Worm (Caenorhabditis elegans) whole organism, L1 larva: ENCODE measurements around the gene C17H11.6.

Source experiments
- C04F5.9 ChIP-seq: sonication (generic microtip); optimal IDR thresholded peaks from 2 replicates; lab custom pipeline; 2016; ENCODE audit warnings: missing genetic modification characterization, missing compliant biosample characterization
- C16A3.4 ChIP-seq: fragments of 150-350 bp; optimal IDR thresholded peaks from 2 replicates; lab custom pipeline; 2014; ENCODE audit warnings: missing biosample characterization, missing genetic modification characterization
- C34B4.2 ChIP-seq: sonication (generic microtip); optimal IDR thresholded peaks from 2 replicates; lab custom pipeline; 2017; ENCODE audit warnings: mild to moderate bottlenecking, missing genetic modification characterization, missing compliant biosample characterization
- Y116A8C.19 ChIP-seq: sonication (generic microtip); optimal IDR thresholded peaks from 2 replicates; lab custom pipeline; 2016; ENCODE audit warnings: missing compliant biosample characterization, missing genetic modification characterization, borderline replicate concordance
- alr-1 ChIP-seq: fragments of 200-800 bp; sonication (Bioruptor generic); optimal IDR thresholded peaks from 2 replicates; lab custom pipeline; 2018; ENCODE audit warnings: borderline replicate concordance, mild to moderate bottlenecking, missing genetic modification characterization, missing compliant biosample characterization
- aly-2 ChIP-seq: fragments of 150-350 bp; optimal IDR thresholded peaks from 2 replicates; lab custom pipeline; 2014; ENCODE audit warnings: missing biosample characterization, missing genetic modification characterization
- blmp-1 ChIP-seq: fragments of 150-350 bp; optimal IDR thresholded peaks from 2 replicates; lab custom pipeline; 2014; ENCODE audit warnings: missing biosample characterization, missing genetic modification characterization
- ceh-63 ChIP-seq: fragments of 200-800 bp; sonication (Bioruptor generic); optimal IDR thresholded peaks from 2 replicates; lab custom pipeline; 2018; ENCODE audit warnings: mild to moderate bottlenecking, missing genetic modification characterization, missing compliant biosample characterization
- ceh-8 ChIP-seq: fragments of 200-800 bp; sonication (Bioruptor generic); optimal IDR thresholded peaks from 2 replicates; lab custom pipeline; 2018; ENCODE audit warnings: mild to moderate bottlenecking, missing genetic modification characterization, moderate library complexity, missing compliant biosample characterization
- ceh-82 ChIP-seq, 3 experiments: fragments of 150-350 bp in 1 of 3; sonication (generic microtip) in 2 of 3; optimal IDR thresholded peaks; 2 replicates each; lab custom pipeline; 2014 to 2017; ENCODE audit warnings: missing biosample characterization in 3 of 3, missing genetic modification characterization in 3 of 3
- ceh-88 ChIP-seq: fragments of 200-800 bp; sonication (Bioruptor generic); IDR thresholded peaks from 2 replicates; pipeline ENCODE4 v1.3.6; 2022; ENCODE audit warnings: missing genetic modification characterization, missing compliant biosample characterization
- efl-3 ChIP-seq: fragments of 200-800 bp; sonication (Bioruptor generic); optimal IDR thresholded peaks from 2 replicates; lab custom pipeline; 2018; ENCODE audit warnings: mild to moderate bottlenecking, missing genetic modification characterization, missing compliant biosample characterization
- egl-27 ChIP-seq, 2 experiments: fragments of 150-350 bp in 1 of 2; sonication (generic microtip); optimal IDR thresholded peaks; 3 replicates each; lab custom pipeline; 2017 to 2018; ENCODE audit warnings: missing biosample characterization in 2 of 2, missing genetic modification characterization in 2 of 2, missing genetic modification reagents in 2 of 2
- elt-3 ChIP-seq, 6 experiments: fragments of 150-350 bp in 1 of 6; sonication (generic microtip); optimal IDR thresholded peaks; 2 replicates each; lab custom pipeline; 2017 to 2018; ENCODE audit warnings: missing biosample characterization in 6 of 6, missing genetic modification characterization in 6 of 6, inconsistent platforms in 1 of 6
- ets-5 ChIP-seq: fragments of 200-800 bp; sonication (Bioruptor generic); IDR thresholded peaks from 2 replicates; pipeline ENCODE4 v1.3.6; 2022; ENCODE audit warnings: missing genetic modification characterization, missing compliant biosample characterization
- fkh-4 ChIP-seq: sonication (generic microtip); optimal IDR thresholded peaks from 2 replicates; lab custom pipeline; 2016; ENCODE audit warnings: missing compliant biosample characterization, missing genetic modification characterization, borderline replicate concordance
- hlh-17 ChIP-seq: fragments of 200-800 bp; sonication (Bioruptor generic); optimal IDR thresholded peaks from 2 replicates; lab custom pipeline; 2018; ENCODE audit warnings: missing genetic modification characterization, mild to moderate bottlenecking, missing compliant biosample characterization, moderate library complexity, borderline replicate concordance
- hlh-4 ChIP-seq: sonication (generic microtip); optimal IDR thresholded peaks from 2 replicates; lab custom pipeline; 2016; ENCODE audit warnings: mild to moderate bottlenecking, missing genetic modification characterization, missing compliant biosample characterization
- hpl-2 ChIP-seq: fragments of 150-350 bp; optimal IDR thresholded peaks from 2 replicates; lab custom pipeline; 2014; ENCODE audit warnings: missing biosample characterization, missing genetic modification reagents, missing genetic modification characterization
- jun-1 ChIP-seq: fragments of 150-350 bp; optimal IDR thresholded peaks from 2 replicates; lab custom pipeline; 2014; ENCODE audit warnings: missing biosample characterization, missing genetic modification reagents, missing genetic modification characterization
- lin-15B ChIP-seq: fragments of 150-350 bp; sonication (generic microtip); optimal IDR thresholded peaks from 3 replicates; lab custom pipeline; 2014; ENCODE audit warnings: missing biosample characterization, missing genetic modification characterization
- lin-35 ChIP-seq, 2 experiments: fragments of 150-350 bp; optimal IDR thresholded peaks; 2 replicates each; lab custom pipeline; 2014; ENCODE audit warnings: missing biosample characterization in 2 of 2, missing genetic modification characterization in 2 of 2, missing genetic modification reagents in 2 of 2
- lsy-2 ChIP-seq, 2 experiments: fragments of 150-350 bp; optimal IDR thresholded peaks; 2 replicates each; lab custom pipeline; 2014; ENCODE audit warnings: missing biosample characterization in 2 of 2, missing genetic modification characterization in 2 of 2
- mdl-1 ChIP-seq, 2 experiments: fragments of 150-350 bp; optimal IDR thresholded peaks; 2 replicates each; lab custom pipeline; 2014 to 2017; ENCODE audit warnings: missing biosample characterization in 2 of 2, missing genetic modification characterization in 2 of 2, inconsistent platforms in 1 of 2
- mep-1 ChIP-seq: fragments of 150-350 bp; optimal IDR thresholded peaks from 2 replicates; lab custom pipeline; 2014; ENCODE audit warnings: missing biosample characterization, missing genetic modification characterization
- nhr-12 ChIP-seq: sonication (generic microtip); optimal IDR thresholded peaks from 2 replicates; lab custom pipeline; 2017; ENCODE audit warnings: missing biosample characterization, missing genetic modification characterization
- nhr-28 ChIP-seq: fragments of 150-350 bp; optimal IDR thresholded peaks from 2 replicates; lab custom pipeline; 2014; ENCODE audit warnings: missing biosample characterization, missing genetic modification characterization
- nhr-47 ChIP-seq: sonication (generic microtip); optimal IDR thresholded peaks from 2 replicates; lab custom pipeline; 2016; ENCODE audit warnings: mild to moderate bottlenecking, missing genetic modification characterization, moderate library complexity, missing compliant biosample characterization
- nhr-71 ChIP-seq: sonication (generic microtip); optimal IDR thresholded peaks from 2 replicates; lab custom pipeline; 2016; ENCODE audit warnings: mild to moderate bottlenecking, missing genetic modification characterization, moderate library complexity, missing compliant biosample characterization
- nhr-77 ChIP-seq: fragments of 150-350 bp; optimal IDR thresholded peaks from 2 replicates; lab custom pipeline; 2014; ENCODE audit warnings: missing biosample characterization, missing genetic modification characterization
- nhr-90 ChIP-seq: sonication (generic microtip); optimal IDR thresholded peaks from 2 replicates; lab custom pipeline; 2016; ENCODE audit warnings: mild to moderate bottlenecking, missing genetic modification characterization, missing compliant biosample characterization; ENCODE audit not compliant: poor library complexity
- rnt-1 ChIP-seq: sonication (generic microtip); optimal IDR thresholded peaks from 2 replicates; lab custom pipeline; 2016; ENCODE audit warnings: mild to moderate bottlenecking, missing genetic modification characterization, moderate library complexity, missing compliant biosample characterization
- skn-1 ChIP-seq: fragments of 150-350 bp; optimal IDR thresholded peaks from 2 replicates; lab custom pipeline; 2014; ENCODE audit warnings: missing biosample characterization, missing genetic modification characterization
- sptf-1 ChIP-seq: fragments of 150-350 bp; optimal IDR thresholded peaks from 2 replicates; lab custom pipeline; 2014; ENCODE audit warnings: missing biosample characterization, missing genetic modification characterization
- sup-37 ChIP-seq: fragments of 200-800 bp; sonication (Bioruptor generic); optimal IDR thresholded peaks from 2 replicates; lab custom pipeline; 2018; ENCODE audit warnings: mild to moderate bottlenecking, missing genetic modification characterization, missing compliant biosample characterization
- swsn-7 ChIP-seq: sonication (generic microtip); optimal IDR thresholded peaks from 2 replicates; lab custom pipeline; 2016; ENCODE audit warnings: missing genetic modification characterization, missing compliant biosample characterization
- tbx-2 ChIP-seq: sonication (generic microtip); optimal IDR thresholded peaks from 2 replicates; lab custom pipeline; 2016; ENCODE audit warnings: missing genetic modification characterization, missing compliant biosample characterization
- unc-30 ChIP-seq: sonication (generic microtip); optimal IDR thresholded peaks from 2 replicates; lab custom pipeline; 2017; ENCODE audit warnings: missing biosample characterization, missing genetic modification characterization
- unc-62 ChIP-seq: fragments of 150-350 bp; optimal IDR thresholded peaks from 2 replicates; lab custom pipeline; 2014; ENCODE audit warnings: missing biosample characterization, missing genetic modification reagents, missing genetic modification characterization
- unc-86 ChIP-seq: sonication (generic microtip); optimal IDR thresholded peaks from 2 replicates; lab custom pipeline; 2016; ENCODE audit warnings: missing genetic modification characterization, missing compliant biosample characterization
- unc-98 ChIP-seq: fragments of 200-800 bp; sonication (Bioruptor generic); IDR thresholded peaks from 2 replicates; pipeline ENCODE4 v1.3.6; 2022; ENCODE audit warnings: missing genetic modification characterization, missing compliant biosample characterization
- ztf-4 ChIP-seq: fragments of 150-350 bp; optimal IDR thresholded peaks from 2 replicates; lab custom pipeline; 2014; ENCODE audit warnings: missing biosample characterization, missing genetic modification characterization

Gene C17H11.6

DNA sequence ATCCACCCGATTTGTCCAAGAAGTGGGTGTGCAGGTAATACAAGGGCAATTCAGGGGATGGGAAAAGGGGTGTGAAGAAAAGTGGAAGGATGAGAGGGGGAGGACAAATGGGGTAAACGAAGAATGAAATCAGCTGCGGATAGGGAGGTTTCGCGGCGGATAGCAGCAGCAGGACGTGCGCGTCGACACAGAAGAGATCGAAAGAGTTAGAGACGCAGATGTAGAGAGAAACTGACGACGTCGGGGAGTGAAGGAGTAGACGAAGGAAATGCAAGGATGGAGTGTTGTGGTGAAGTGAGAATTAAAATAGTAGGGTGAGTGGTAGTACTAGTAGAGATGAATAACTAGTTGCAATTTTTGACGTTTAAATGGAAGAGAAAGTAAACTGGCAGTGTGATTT lies 48.7 kb upstream of the C17H11.6 start, which contains the start of gene M60.6 (continued):
- TF ChIP-seq mep-1 (tag; lab: Kevin White, UChicago), result peak; percentile 64
- TF ChIP-seq elt-3 (tag; optimal IDR thresholded peaks at IDR 0.05; lab: Kevin White, UChicago), result no peak
- no peak for TF ChIP-seq unc-86
- TF ChIP-seq unc-30 (tag; lab: Kevin White, UChicago), result no peak
- TF ChIP-seq alr-1 (tag; lab: Kevin White, UChicago), result no peak
- no peak for TF ChIP-seq sptf-1
- no peak for TF ChIP-seq C04F5.9 (tag; lab: Kevin White, UChicago)
- peak; percentile 15 for TF ChIP-seq tbx-2 (tag; lab: Kevin White, UChicago)
- no peak for TF ChIP-seq hlh-4
- no peak for TF ChIP-seq sup-37 (GFP tag; lab: Kevin White, UChicago)
- TF ChIP-seq lin-15B (tag; lab: Kevin White, UChicago), result no peak
- TF ChIP-seq egl-27 (tag; optimal IDR thresholded peaks at IDR 0.05; lab: Kevin White, UChicago), result no peak
- no peak for TF ChIP-seq aly-2 (tag; lab: Kevin White, UChicago)
- no peak for TF ChIP-seq ets-5
- TF ChIP-seq Y116A8C.19, result no peak
- no peak for TF ChIP-seq hpl-2 (GFP tag; lab: Kevin White, UChicago)
- peak; percentile 7 for TF ChIP-seq skn-1 (tag; lab: Kevin White, UChicago)
- TF ChIP-seq C16A3.4 (tag; lab: Kevin White, UChicago), result no peak
- no peak for TF ChIP-seq jun-1 (tag; lab: Kevin White, UChicago)
- no peak for TF ChIP-seq unc-62
- peak; percentile 4 to 5 for TF ChIP-seq lin-35 (GFP tag; optimal IDR thresholded peaks at IDR 0.05; lab: Kevin White, UChicago)
- peak in 1 of 2 experiments; percentile 42 for TF ChIP-seq lsy-2 (tag; optimal IDR thresholded peaks at IDR 0.05; lab: Kevin White, UChicago)
- no peak for TF ChIP-seq nhr-12 (tag; lab: Kevin White, UChicago)
- peak; percentile 52 for TF ChIP-seq nhr-71
- TF ChIP-seq ceh-8 (GFP tag; lab: Kevin White, UChicago), result no peak
- no peak for TF ChIP-seq ztf-4
- TF ChIP-seq ceh-88 (GFP tag; lab: Robert Waterston, UW), result no peak
- peak in 1 of 3 experiments; percentile 73 for TF ChIP-seq ceh-82 (tag; optimal IDR thresholded peaks at IDR 0.05; lab: Kevin White, UChicago)
- no peak for TF ChIP-seq nhr-28 (tag; lab: Kevin White, UChicago)
- TF ChIP-seq mdl-1 (tag; optimal IDR thresholded peaks at IDR 0.05; lab: Kevin White, UChicago), result peak in 1 of 2 experiments; percentile 30
- TF ChIP-seq rnt-1 (tag; lab: Kevin White, UChicago), result peak; percentile 7
- no peak for TF ChIP-seq fkh-4 (tag; lab: Kevin White, UChicago)
- TF ChIP-seq nhr-47, result peak; percentile 60
- TF ChIP-seq blmp-1 (tag; lab: Kevin White, UChicago), result peak; percentile 76
- TF ChIP-seq swsn-7 (tag; lab: Kevin White, UChicago), result peak; percentile 49
- no peak for TF ChIP-seq unc-98 (GFP tag; lab: Robert Waterston, UW)
- TF ChIP-seq ceh-63 (GFP tag; lab: Kevin White, UChicago), result no peak

DNA sequence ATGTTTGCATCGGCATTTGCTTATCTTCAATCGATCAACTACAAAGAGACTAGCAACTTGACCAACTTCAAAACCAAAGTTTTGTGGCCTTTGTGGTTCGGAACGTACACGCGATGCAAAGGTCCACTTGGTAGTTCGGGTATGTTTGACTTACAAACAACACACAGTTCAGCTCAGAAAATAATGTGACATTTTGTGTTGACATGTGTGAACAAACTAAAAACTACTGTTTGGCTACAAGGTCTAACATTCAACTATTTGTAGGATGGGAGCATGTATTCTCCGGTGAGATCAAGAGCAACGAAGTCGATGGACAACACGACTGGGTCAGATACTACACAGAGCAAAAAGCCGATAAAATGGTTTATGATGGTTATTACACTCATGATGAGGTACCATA lies 43.5 kb upstream of the C17H11.6 start:
- TF ChIP-seq hlh-17 (GFP tag; lab: Kevin White, UChicago) (no peak), efl-3 (GFP tag; lab: Kevin White, UChicago) (no peak), C34B4.2 (no peak), C16A3.4 (tag; lab: Kevin White, UChicago) (no peak), ceh-82 (tag; optimal IDR thresholded peaks at IDR 0.05; lab: Kevin White, UChicago) (no peak), ets-5 (no peak), rnt-1 (tag; lab: Kevin White, UChicago) (no peak), sptf-1 (no peak), nhr-90 (tag; lab: Kevin White, UChicago) (no peak), jun-1 (tag; lab: Kevin White, UChicago) (no peak), nhr-77 (no peak)
